Fruit fly (Drosophila melanogaster) whole organism, embryonic: ENCODE data around the gene CG44004.

ENCODE experiments used
- CG11093 ChIP-seq: fragments of 200-800 bp; sonication (Bioruptor generic); IDR thresholded peaks from 3 replicates; pipeline ENCODE4 v1.3.6; 2022; ENCODE audit warnings: missing biosample characterization, missing genetic modification characterization
- CG12219 ChIP-seq: fragments of 200-800 bp; sonication (Bioruptor generic); optimal IDR thresholded peaks from 3 replicates; lab custom pipeline; 2018; ENCODE audit warnings: missing biosample characterization, mild to moderate bottlenecking, missing genetic modification characterization
- CG12391 ChIP-seq: fragments of 200-800 bp; sonication (Bioruptor generic); optimal IDR thresholded peaks from 3 replicates; lab custom pipeline; 2018; ENCODE audit warnings: missing biosample characterization, mild to moderate bottlenecking, missing genetic modification characterization, moderate library complexity
- CG12769 ChIP-seq: fragments of 200-800 bp; sonication (Bioruptor generic); optimal IDR thresholded peaks from 2 replicates; lab custom pipeline; 2019; ENCODE audit warnings: missing biosample characterization, mild to moderate bottlenecking, missing genetic modification characterization, moderate library complexity
- CG13424 ChIP-seq: fragments of 200-800 bp; sonication (Bioruptor generic); optimal IDR thresholded peaks from 2 replicates; lab custom pipeline; 2019; ENCODE audit warnings: missing biosample characterization, mild to moderate bottlenecking, missing genetic modification characterization, moderate library complexity
- CG13894 ChIP-seq: fragments of 200-800 bp; sonication (Bioruptor generic); optimal IDR thresholded peaks from 3 replicates; lab custom pipeline; 2018; ENCODE audit warnings: missing biosample characterization, mild to moderate bottlenecking, missing genetic modification characterization, moderate library complexity
- CG15011 ChIP-seq: fragments of 200-800 bp; sonication (Bioruptor generic); optimal IDR thresholded peaks from 3 replicates; lab custom pipeline; 2018; ENCODE audit warnings: missing biosample characterization, mild to moderate bottlenecking, missing genetic modification characterization
- CG15696 ChIP-seq: fragments of 200-800 bp; sonication (Bioruptor generic); optimal IDR thresholded peaks from 2 replicates; lab custom pipeline; 2019; ENCODE audit warnings: missing biosample characterization, mild to moderate bottlenecking, missing genetic modification characterization, moderate library complexity
- CG2875 ChIP-seq: fragments of 200-800 bp; sonication (Bioruptor generic); optimal IDR thresholded peaks from 2 replicates; lab custom pipeline; 2017; ENCODE audit warnings: missing biosample characterization, mild to moderate bottlenecking, missing genetic modification characterization, missing genetic modification reagents
- CG3281 ChIP-seq: fragments of 200-800 bp; sonication (Bioruptor generic); optimal IDR thresholded peaks from 3 replicates; lab custom pipeline; 2017; ENCODE audit warnings: missing biosample characterization, mild to moderate bottlenecking, missing genetic modification characterization
- CG3407 ChIP-seq: fragments of 200-800 bp; sonication (Bioruptor generic); optimal IDR thresholded peaks from 2 replicates; lab custom pipeline; 2018; ENCODE audit warnings: missing biosample characterization, mild to moderate bottlenecking, missing genetic modification characterization
- CG4707 ChIP-seq: fragments of 200-800 bp; sonication (Bioruptor generic); optimal IDR thresholded peaks from 2 replicates; lab custom pipeline; 2018; ENCODE audit warnings: missing biosample characterization, mild to moderate bottlenecking, missing genetic modification characterization, moderate library complexity
- CG6175 ChIP-seq: fragments of 200-800 bp; sonication (Bioruptor generic); IDR thresholded peaks from 3 replicates; pipeline ENCODE4 v1.3.6; 2022; ENCODE audit warnings: missing biosample characterization, missing genetic modification characterization
- CG6254 ChIP-seq: fragments of 200-800 bp; sonication (Bioruptor generic); optimal IDR thresholded peaks from 3 replicates; lab custom pipeline; 2017; ENCODE audit warnings: mild to moderate bottlenecking, missing biosample characterization, missing genetic modification reagents, missing genetic modification characterization
- CG6683 ChIP-seq: fragments of 200-800 bp; sonication (Bioruptor generic); optimal IDR thresholded peaks from 2 replicates; lab custom pipeline; 2017; ENCODE audit warnings: missing biosample characterization, mild to moderate bottlenecking, missing genetic modification characterization, missing genetic modification reagents
- CG8388 ChIP-seq: fragments of 200-800 bp; sonication (Bioruptor generic); optimal IDR thresholded peaks from 2 replicates; lab custom pipeline; 2019; ENCODE audit warnings: missing biosample characterization, mild to moderate bottlenecking, missing genetic modification characterization, moderate library complexity
- CG9727 ChIP-seq: fragments of 200-800 bp; sonication (Bioruptor generic); optimal IDR thresholded peaks from 3 replicates; lab custom pipeline; 2017; ENCODE audit warnings: missing biosample characterization, mild to moderate bottlenecking, missing genetic modification characterization
- CG9797 ChIP-seq: fragments of 200-800 bp; sonication (Bioruptor generic); optimal IDR thresholded peaks from 3 replicates; lab custom pipeline; 2018; ENCODE audit warnings: missing biosample characterization, mild to moderate bottlenecking, missing genetic modification characterization
- CG9817 ChIP-seq: fragments of 200-800 bp; sonication (Bioruptor generic); optimal IDR thresholded peaks from 2 replicates; lab custom pipeline; 2018; ENCODE audit warnings: missing biosample characterization, mild to moderate bottlenecking, missing genetic modification characterization, moderate library complexity
- Camta ChIP-seq: fragments of 200-800 bp; sonication (Bioruptor generic); optimal IDR thresholded peaks from 2 replicates; lab custom pipeline; 2016; ENCODE audit warnings: missing biosample characterization, missing genetic modification characterization
- D ChIP-seq, 2 experiments: fragments of 200-800 bp in 1 of 2; fragments of >200 bp in 1 of 2; sonication (Bioruptor generic) in 1 of 2; optimal IDR thresholded peaks; 2 replicates in 1 of 2; 3 replicates in 1 of 2; lab custom pipeline; 2017; ENCODE audit warnings: mild to moderate bottlenecking in 1 of 2, missing biosample characterization in 1 of 2, missing genetic modification characterization in 1 of 2, missing genetic modification reagents in 1 of 2
- Dp ChIP-seq: fragments of 200-800 bp; sonication (Bioruptor generic); optimal IDR thresholded peaks from 2 replicates; lab custom pipeline; 2018; ENCODE audit warnings: missing biosample characterization, mild to moderate bottlenecking, missing genetic modification characterization, moderate library complexity
- Fer2 ChIP-seq: fragments of 200-800 bp; sonication (Bioruptor generic); optimal IDR thresholded peaks from 2 replicates; lab custom pipeline; 2018; ENCODE audit warnings: missing biosample characterization, mild to moderate bottlenecking, missing genetic modification characterization, moderate library complexity
- HLHmδ ChIP-seq: fragments of 200-800 bp; sonication (Bioruptor generic); optimal IDR thresholded peaks from 2 replicates; lab custom pipeline; 2018; ENCODE audit warnings: missing biosample characterization, mild to moderate bottlenecking, missing genetic modification characterization, moderate library complexity
- Hr39 ChIP-seq: fragments of >200 bp; optimal IDR thresholded peaks from 2 replicates; lab custom pipeline; 2017
- Side ChIP-seq: fragments of 200-800 bp; sonication (Bioruptor generic); optimal IDR thresholded peaks from 2 replicates; lab custom pipeline; 2016; ENCODE audit warnings: missing biosample characterization, missing genetic modification characterization
- Sry-δ ChIP-seq: fragments of 200-800 bp; sonication (Bioruptor generic); optimal IDR thresholded peaks from 2 replicates; lab custom pipeline; 2016; ENCODE audit warnings: missing biosample characterization, missing genetic modification characterization
- az2 ChIP-seq: fragments of 200-800 bp; sonication (Bioruptor generic); optimal IDR thresholded peaks from 3 replicates; lab custom pipeline; 2016; ENCODE audit warnings: missing biosample characterization, missing genetic modification characterization
- bcd ChIP-seq: fragments of 200-800 bp; sonication (Bioruptor generic); optimal IDR thresholded peaks from 2 replicates; lab custom pipeline; 2017; ENCODE audit warnings: missing biosample characterization, mild to moderate bottlenecking, missing genetic modification characterization
- bowl ChIP-seq: fragments of 200-800 bp; sonication (Bioruptor generic); IDR thresholded peaks from 2 replicates; pipeline ENCODE4 v1.3.6; 2022; ENCODE audit warnings: missing biosample characterization, missing genetic modification characterization
- chif ChIP-seq, 2 experiments: fragments of 200-800 bp; sonication (Bioruptor generic); optimal IDR thresholded peaks; 3 replicates each; lab custom pipeline; 2016; ENCODE audit warnings: missing biosample characterization in 2 of 2, missing genetic modification characterization in 2 of 2
- corto ChIP-seq: fragments of 200-800 bp; sonication (Bioruptor generic); optimal IDR thresholded peaks from 2 replicates; lab custom pipeline; 2016; ENCODE audit warnings: missing biosample characterization, mild to moderate bottlenecking, missing genetic modification characterization, moderate library complexity
- dpn ChIP-seq, 2 experiments: fragments of 200-800 bp; sonication (Bioruptor generic); optimal IDR thresholded peaks; 3 replicates each; lab custom pipeline; 2016; ENCODE audit warnings: missing biosample characterization in 2 of 2, missing genetic modification characterization in 2 of 2
- exex ChIP-seq: fragments of 200-800 bp; sonication (Bioruptor generic); optimal IDR thresholded peaks from 4 replicates; lab custom pipeline; 2018; ENCODE audit warnings: missing biosample characterization, mild to moderate bottlenecking, missing genetic modification characterization, moderate library complexity
- eyg ChIP-seq: fragments of 200-800 bp; sonication (Bioruptor generic); optimal IDR thresholded peaks from 3 replicates; lab custom pipeline; 2016; ENCODE audit warnings: missing biosample characterization, missing genetic modification characterization
- gfzf ChIP-seq: fragments of 200-800 bp; sonication (Bioruptor generic); optimal IDR thresholded peaks from 2 replicates; lab custom pipeline; 2016; ENCODE audit warnings: missing biosample characterization, mild to moderate bottlenecking, missing genetic modification characterization, moderate library complexity
- jigr1 ChIP-seq: fragments of 200-800 bp; sonication (Bioruptor generic); IDR thresholded peaks from 3 replicates; pipeline ENCODE4 v1.3.6; 2022; ENCODE audit warnings: missing biosample characterization, missing genetic modification characterization
- nerfin-1 ChIP-seq: fragments of 200-800 bp; sonication (Bioruptor generic); optimal IDR thresholded peaks from 3 replicates; lab custom pipeline; 2019; ENCODE audit warnings: missing biosample characterization, mild to moderate bottlenecking, missing genetic modification characterization, moderate library complexity
- pan ChIP-seq, 4 experiments: fragments of >200 bp in 3 of 4; fragments of 200-800 bp in 1 of 4; sonication (Bioruptor generic) in 1 of 4; optimal IDR thresholded peaks in 3 of 4; IDR thresholded peaks in 1 of 4; 2 replicates each; pipeline versions ENCODE4 v1.3.6 to Lab custom; 2017 to 2022; ENCODE audit warnings: missing biosample characterization in 2 of 4, missing genetic modification characterization in 2 of 4, mixed read lengths in 1 of 4
- pnt ChIP-seq: fragments of 200-800 bp; sonication (Bioruptor generic); optimal IDR thresholded peaks from 3 replicates; lab custom pipeline; 2016; ENCODE audit warnings: missing biosample characterization, missing genetic modification characterization
- row ChIP-seq: fragments of 200-800 bp; sonication (Bioruptor generic); IDR thresholded peaks from 3 replicates; pipeline ENCODE4 v1.3.6; 2022; ENCODE audit warnings: missing biosample characterization, missing genetic modification characterization
- salm ChIP-seq: fragments of 200-800 bp; sonication (Bioruptor generic); optimal IDR thresholded peaks from 2 replicates; lab custom pipeline; 2018; ENCODE audit warnings: missing biosample characterization, mild to moderate bottlenecking, missing genetic modification characterization
- sens-2 ChIP-seq: fragments of 200-800 bp; sonication (Bioruptor generic); IDR thresholded peaks from 2 replicates; pipeline ENCODE4 v1.3.6; 2022; ENCODE audit warnings: missing biosample characterization, missing genetic modification characterization
- slou ChIP-seq: fragments of 200-800 bp; sonication (Bioruptor generic); optimal IDR thresholded peaks from 3 replicates; lab custom pipeline; 2016; ENCODE audit warnings: missing biosample characterization, missing genetic modification characterization
- slp2 ChIP-seq: fragments of 200-800 bp; sonication (Bioruptor generic); optimal IDR thresholded peaks from 2 replicates; lab custom pipeline; 2016; ENCODE audit warnings: missing biosample characterization, missing genetic modification characterization
- sna ChIP-seq: fragments of 200-800 bp; sonication (Bioruptor generic); IDR thresholded peaks from 2 replicates; pipeline ENCODE4 v1.3.6; 2022; ENCODE audit warnings: missing biosample characterization, missing genetic modification characterization; ENCODE audit not compliant: partially characterized antibody
- wor ChIP-seq: fragments of 200-800 bp; sonication (Bioruptor generic); IDR thresholded peaks from 2 replicates; pipeline ENCODE4 v1.3.6; 2022; ENCODE audit warnings: missing biosample characterization, missing genetic modification characterization

The CG44004 gene

DNA sequence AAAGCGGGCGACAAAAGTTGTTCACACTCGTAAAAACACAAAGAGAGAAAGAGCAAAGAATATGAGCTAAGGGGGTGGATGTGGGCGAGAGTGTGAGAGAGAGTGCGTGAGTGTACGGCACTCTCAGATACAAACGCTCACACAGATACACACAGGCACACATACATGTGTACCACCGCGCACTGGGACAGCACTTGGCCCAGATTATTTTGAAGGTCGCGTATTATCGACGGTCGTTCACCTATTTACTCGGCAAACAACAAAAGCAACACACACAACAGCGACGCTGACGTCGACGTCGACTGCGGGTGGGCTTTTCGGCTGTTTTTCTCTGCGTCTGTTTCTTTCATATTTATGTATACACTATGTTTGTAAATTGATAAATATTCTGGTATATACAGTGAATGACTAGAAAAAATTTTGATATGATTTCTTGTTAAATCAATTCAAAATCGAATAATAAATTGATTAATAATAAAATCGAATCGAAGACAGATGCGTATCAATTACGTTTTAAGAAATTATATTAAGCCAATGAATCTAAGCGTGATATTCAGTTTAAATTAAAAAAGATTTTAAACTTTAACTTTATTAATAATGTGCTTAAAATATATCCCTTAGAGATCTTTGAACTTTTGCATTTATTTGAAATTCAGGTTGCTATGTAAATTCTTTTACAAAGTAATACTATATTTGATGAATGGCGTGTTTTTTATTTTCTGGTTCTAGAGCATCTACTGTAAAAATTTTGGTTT lies 43.9 kb downstream of the CG44004 start (continued):
- peak; percentile 50 for TF ChIP-seq CG15011 (GFP tag; lab: Kevin White, UChicago)
- no peak; the same call in 2 of the 3 replicates for TF ChIP-seq CG11093 (GFP tag; lab: Robert Waterston, UW)
- no peak for TF ChIP-seq jigr1 (GFP tag; lab: Robert Waterston, UW)
- peak; percentile 10 for TF ChIP-seq CG8388
- no peak for TF ChIP-seq CG6175
- peak; percentile 65 for TF ChIP-seq eyg (GFP tag; lab: Kevin White, UChicago)
- peak; percentile 62 for TF ChIP-seq Side (GFP tag; lab: Kevin White, UChicago)
- peak; percentile 45 for TF ChIP-seq CG3281
- TF ChIP-seq Dp (GFP tag; lab: Kevin White, UChicago): no peak
- peak; percentile 30 for TF ChIP-seq slp2 (GFP tag; lab: Kevin White, UChicago)
- no peak for TF ChIP-seq sens-2 (GFP tag; lab: Robert Waterston, UW)
- TF ChIP-seq CG13424: peak; percentile 65
- TF ChIP-seq pnt: peak; percentile 35
- peak; percentile 50 for TF ChIP-seq CG12391 (tag; lab: Kevin White, UChicago)
- peak; percentile 79 for TF ChIP-seq CG15696 (tag; lab: Kevin White, UChicago)
- TF ChIP-seq Camta (GFP tag; lab: Kevin White, UChicago): peak; percentile 81
- peak; percentile 19 for TF ChIP-seq CG9797 (GFP tag; lab: Kevin White, UChicago)
- peak; percentile 76 for TF ChIP-seq nerfin-1
- peak; percentile 21 for TF ChIP-seq corto (GFP tag; lab: Kevin White, UChicago)
- TF ChIP-seq wor (GFP tag; lab: Robert Waterston, UW): no peak
- TF ChIP-seq gfzf (GFP tag; lab: Kevin White, UChicago): no peak
- no peak for TF ChIP-seq Hr39 (lab: Kevin White, UChicago)
- peak; percentile 65 for TF ChIP-seq CG6254 (GFP tag; lab: Kevin White, UChicago)
- TF ChIP-seq bcd: peak; percentile 63
- peak; percentile 89 for TF ChIP-seq CG2875 (GFP tag; lab: Kevin White, UChicago)
- TF ChIP-seq Fer2 (tag; lab: Kevin White, UChicago): peak; percentile 35
- no peak for TF ChIP-seq D (optimal IDR thresholded peaks at IDR 0.05; lab: Kevin White, UChicago)
- peak; percentile 82 for TF ChIP-seq D (GFP tag; optimal IDR thresholded peaks at IDR 0.05; lab: Kevin White, UChicago)
- peak; percentile 46 for TF ChIP-seq slou
- peak; percentile 37; the same call in 1 of the 2 replicates for TF ChIP-seq sna (GFP tag; lab: Robert Waterston, UW)
- peak; percentile 60 for TF ChIP-seq exex (tag; lab: Kevin White, UChicago)
- TF ChIP-seq az2 (GFP tag; lab: Kevin White, UChicago): peak; percentile 16
- peak; percentile 85 for TF ChIP-seq CG3407 (GFP tag; lab: Kevin White, UChicago)
- TF ChIP-seq CG4707: peak; percentile 77
- TF ChIP-seq CG12769 (tag; lab: Kevin White, UChicago): peak; percentile 92
- peak; percentile 78 for TF ChIP-seq CG6683 (GFP tag; lab: Kevin White, UChicago)
- peak; percentile 63 to 66 for TF ChIP-seq chif (GFP tag; optimal IDR thresholded peaks at IDR 0.05; lab: Kevin White, UChicago)
- TF ChIP-seq pan (optimal IDR thresholded peaks at IDR 0.05; lab: Kevin White, UChicago): no peak
- peak in 1 of 2 experiments; percentile 64 for TF ChIP-seq pan (GFP tag; optimal IDR thresholded peaks at IDR 0.05 in 1 of 2, IDR thresholded peaks at IDR 0.05 in 1 of 2)
- peak; percentile 35 for TF ChIP-seq Sry-δ (GFP tag; lab: Kevin White, UChicago)
- peak; percentile 65 for TF ChIP-seq salm (tag; lab: Kevin White, UChicago)
- TF ChIP-seq CG9817 (tag; lab: Kevin White, UChicago): peak; percentile 21
- TF ChIP-seq dpn (GFP tag; optimal IDR thresholded peaks at IDR 0.05; lab: Kevin White, UChicago): peak; percentile 28 to 67
- peak; percentile 60 for TF ChIP-seq CG13894
- peak; percentile 74 for TF ChIP-seq CG9727 (GFP tag; lab: Kevin White, UChicago)
- 0 out of 2 replicates have a peak, but pooled peaks have one; percentile 22 for TF ChIP-seq bowl
- TF ChIP-seq CG12219 (GFP tag; lab: Kevin White, UChicago): peak; percentile 73
- TF ChIP-seq row (GFP tag; lab: Robert Waterston, UW): peak; percentile 47; the same call in 2 of the 3 replicates
- peak; percentile 92 for TF ChIP-seq HLHmδ
